1 fruit fly cellular context compared by ENCODE assay signal in the genomic region with DNA sequence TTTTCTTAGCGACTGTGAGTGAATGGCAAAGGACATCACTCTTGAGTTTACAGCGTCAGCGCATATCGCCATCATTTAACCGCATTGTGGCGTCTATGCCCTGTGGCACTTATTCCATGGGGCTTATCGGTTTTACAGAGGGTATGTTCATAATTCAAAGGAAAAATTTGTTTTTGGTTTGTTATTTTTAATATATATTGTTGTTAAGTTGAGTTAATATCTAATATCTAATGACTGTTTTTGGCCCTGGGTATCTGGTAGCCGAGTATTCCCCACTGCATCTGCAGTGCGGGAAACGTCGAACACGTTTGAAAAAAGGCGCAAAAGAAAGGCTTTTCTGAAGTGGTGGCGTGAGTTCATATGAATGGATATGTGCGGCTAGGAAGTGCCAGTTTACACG.
TF ChIP-seq lines count a peak whose summit lies in the region.

No protein-coding gene starts in this region.

TF ChIP-seq in whole organism, embryonic, 481 proteins besides CTCF, POLR2A, EP300 and RAD21 (continued from another document and continues in another):
- TF ChIP-seq Chrac-16 (GFP tag; optimal IDR thresholded peaks at IDR 0.05; lab: Kevin White, UChicago): peak; percentile 83
- TF ChIP-seq Opbp (GFP tag; IDR thresholded peaks at IDR 0.05; lab: Robert Waterston, UW; ENCODE audit: partially characterized antibody): no peak
- TF ChIP-seq yki (optimal IDR thresholded peaks at IDR 0.05; lab: Kevin White, UChicago): no peak
- TF ChIP-seq Trl (optimal IDR thresholded peaks at IDR 0.05; lab: Kevin White, UChicago): no peak
- no peak for TF ChIP-seq Trl (GFP tag; optimal IDR thresholded peaks at IDR 0.05; lab: Kevin White, UChicago)
- no peak for TF ChIP-seq pan (optimal IDR thresholded peaks at IDR 0.05; lab: Kevin White, UChicago)
- peak in 1 of 2 experiments; percentile 65 for TF ChIP-seq pan (GFP tag; optimal IDR thresholded peaks at IDR 0.05 in 1 of 2, IDR thresholded peaks at IDR 0.05 in 1 of 2)
- no peak for TF ChIP-seq CG6765 (GFP tag; optimal IDR thresholded peaks at IDR 0.05; lab: Kevin White, UChicago)
- peak; percentile 35 for TF ChIP-seq CG3407 (GFP tag; optimal IDR thresholded peaks at IDR 0.05; lab: Kevin White, UChicago)
- no peak for TF ChIP-seq vfl (GFP tag; optimal IDR thresholded peaks at IDR 0.05; lab: Kevin White, UChicago)
- no peak for TF ChIP-seq CG13894 (tag; optimal IDR thresholded peaks at IDR 0.05; lab: Kevin White, UChicago)
- TF ChIP-seq CG17186 (GFP tag; optimal IDR thresholded peaks at IDR 0.05; lab: Kevin White, UChicago): no peak
- TF ChIP-seq Antp (GFP tag; optimal IDR thresholded peaks at IDR 0.05; lab: Kevin White, UChicago): no peak
- TF ChIP-seq dmrt99B (tag; optimal IDR thresholded peaks at IDR 0.05; lab: Kevin White, UChicago): peak; percentile 73
- TF ChIP-seq Hr3 (GFP tag; optimal IDR thresholded peaks at IDR 0.05; lab: Kevin White, UChicago): peak; percentile 67
- peak; percentile 62 for TF ChIP-seq CG10462 (GFP tag; optimal IDR thresholded peaks at IDR 0.05; lab: Kevin White, UChicago)
- no peak for TF ChIP-seq Poxn (GFP tag; IDR thresholded peaks at IDR 0.05; lab: Robert Waterston, UW)
- TF ChIP-seq Hmr (GFP tag; optimal IDR thresholded peaks at IDR 0.05; lab: Kevin White, UChicago): no peak
- peak; percentile 81 for TF ChIP-seq row (GFP tag; IDR thresholded peaks at IDR 0.05; lab: Robert Waterston, UW)
- peak; percentile 81 for TF ChIP-seq Ssrp (tag; optimal IDR thresholded peaks at IDR 0.05; lab: Kevin White, UChicago)
- no peak for TF ChIP-seq crp (GFP tag; optimal IDR thresholded peaks at IDR 0.05; lab: Kevin White, UChicago)
- no peak for TF ChIP-seq prd (optimal IDR thresholded peaks at IDR 0.05; lab: Kevin White, UChicago)
- peak; percentile 93 for TF ChIP-seq prd (GFP tag; IDR thresholded peaks at IDR 0.05; lab: Robert Waterston, UW)
- no peak for TF ChIP-seq br (optimal IDR thresholded peaks at IDR 0.05; lab: Kevin White, UChicago)
- TF ChIP-seq HLH54F (GFP tag; optimal IDR thresholded peaks at IDR 0.05; lab: Kevin White, UChicago): peak; percentile 17
- no peak for TF ChIP-seq cas (GFP tag; IDR thresholded peaks at IDR 0.05; lab: Robert Waterston, UW)
- TF ChIP-seq Med (GFP tag; lab: Kevin White, UChicago): peak; percentile 66
- no peak for TF ChIP-seq eyg (GFP tag; optimal IDR thresholded peaks at IDR 0.05; lab: Kevin White, UChicago)
- TF ChIP-seq CG1832 (GFP tag; optimal IDR thresholded peaks at IDR 0.05; lab: Kevin White, UChicago): no peak
- TF ChIP-seq Xbp1 (GFP tag; optimal IDR thresholded peaks at IDR 0.05; lab: Kevin White, UChicago): peak; percentile 83
- TF ChIP-seq CG10209 (GFP tag; optimal IDR thresholded peaks at IDR 0.05; lab: Kevin White, UChicago): peak; percentile 74
- TF ChIP-seq seq (GFP tag; IDR thresholded peaks at IDR 0.05; lab: Robert Waterston, UW): 0 out of 2 replicates have a peak, but pooled peaks have one; percentile 16
- TF ChIP-seq CG4404 (GFP tag; IDR thresholded peaks at IDR 0.05; lab: Robert Waterston, UW): peak; percentile 93
- TF ChIP-seq CG7745 (tag; optimal IDR thresholded peaks at IDR 0.05; lab: Kevin White, UChicago): peak; percentile 59
- TF ChIP-seq CG15073 (GFP tag; optimal IDR thresholded peaks at IDR 0.05; lab: Kevin White, UChicago): no peak
- no peak for TF ChIP-seq Pdp1 (GFP tag; optimal IDR thresholded peaks at IDR 0.05; lab: Kevin White, UChicago)
- TF ChIP-seq disco-r (GFP tag; optimal IDR thresholded peaks at IDR 0.05; lab: Kevin White, UChicago): no peak
- TF ChIP-seq CG6683 (GFP tag; optimal IDR thresholded peaks at IDR 0.05; lab: Kevin White, UChicago): no peak
- peak; percentile 37 for TF ChIP-seq CG4617 (GFP tag; optimal IDR thresholded peaks at IDR 0.05; lab: Kevin White, UChicago; ENCODE audit: borderline replicate concordance)
- TF ChIP-seq CG9727 (GFP tag; optimal IDR thresholded peaks at IDR 0.05; lab: Kevin White, UChicago): peak; percentile 75
- no peak for TF ChIP-seq HHEX (GFP tag; optimal IDR thresholded peaks at IDR 0.05; lab: Kevin White, UChicago)
- no peak for TF ChIP-seq Dad (GFP tag; optimal IDR thresholded peaks at IDR 0.05; lab: Kevin White, UChicago)
- peak; percentile 27 for TF ChIP-seq CG9817 (tag; optimal IDR thresholded peaks at IDR 0.05; lab: Kevin White, UChicago)
- 0 out of 2 replicates have a peak, but pooled peaks have one; percentile 33 for TF ChIP-seq gt (GFP tag; IDR thresholded peaks at IDR 0.05; lab: Robert Waterston, UW)
- no peak for TF ChIP-seq cad (GFP tag; optimal IDR thresholded peaks at IDR 0.05; lab: Kevin White, UChicago)
- TF ChIP-seq Scr (GFP tag; IDR thresholded peaks at IDR 0.05; lab: Robert Waterston, UW; ENCODE audit: partially characterized antibody): no peak
- TF ChIP-seq h (optimal IDR thresholded peaks at IDR 0.05; lab: Kevin White, UChicago): no peak
- TF ChIP-seq CG10366 (GFP tag; IDR thresholded peaks at IDR 0.05; lab: Robert Waterston, UW): peak; percentile 66
- TF ChIP-seq sna (GFP tag; IDR thresholded peaks at IDR 0.05; lab: Robert Waterston, UW; ENCODE audit: partially characterized antibody): no peak
- TF ChIP-seq NK7.1 (GFP tag; optimal IDR thresholded peaks at IDR 0.05; lab: Kevin White, UChicago): no peak
- peak; percentile 60 for TF ChIP-seq Ada2b (GFP tag; IDR thresholded peaks at IDR 0.05; lab: Robert Waterston, UW)
- TF ChIP-seq Bdp1 (GFP tag; optimal IDR thresholded peaks at IDR 0.05; lab: Kevin White, UChicago): peak; percentile 41
- TF ChIP-seq HmgD (GFP tag; optimal IDR thresholded peaks at IDR 0.05; lab: Kevin White, UChicago): no peak
- no peak for TF ChIP-seq CG10431 (GFP tag; optimal IDR thresholded peaks at IDR 0.05; lab: Kevin White, UChicago)
- TF ChIP-seq dimm (GFP tag; IDR thresholded peaks at IDR 0.05; lab: Robert Waterston, UW): peak; percentile 28; the same call in 1 of the 2 replicates
- TF ChIP-seq B-H2 (GFP tag; optimal IDR thresholded peaks at IDR 0.05; lab: Kevin White, UChicago): no peak
- no peak for TF ChIP-seq insv (GFP tag; optimal IDR thresholded peaks at IDR 0.05; lab: Kevin White, UChicago)
- TF ChIP-seq tin (GFP tag; optimal IDR thresholded peaks at IDR 0.05; lab: Kevin White, UChicago): peak; percentile 52
- peak; percentile 70 for TF ChIP-seq Oli (tag; optimal IDR thresholded peaks at IDR 0.05; lab: Kevin White, UChicago)
- peak; percentile 19; the same call in 1 of the 2 replicates for TF ChIP-seq onecut (GFP tag; IDR thresholded peaks at IDR 0.05; lab: Robert Waterston, UW)
- TF ChIP-seq Ets97D (GFP tag; optimal IDR thresholded peaks at IDR 0.05; lab: Kevin White, UChicago): no peak
- peak; percentile 62 for TF ChIP-seq CG12942 (GFP tag; optimal IDR thresholded peaks at IDR 0.05; lab: Kevin White, UChicago)
- TF ChIP-seq en (GFP tag; optimal IDR thresholded peaks at IDR 0.05; lab: Kevin White, UChicago): no peak
- 0 out of 2 replicates have a peak, but pooled peaks have one; percentile 12 for TF ChIP-seq klu (GFP tag; IDR thresholded peaks at IDR 0.05; lab: Robert Waterston, UW)
- no peak for TF ChIP-seq mld (GFP tag; IDR thresholded peaks at IDR 0.05; lab: Robert Waterston, UW; ENCODE audit: partially characterized antibody)
- peak; percentile 3 for TF ChIP-seq pnt (GFP tag; optimal IDR thresholded peaks at IDR 0.05; lab: Kevin White, UChicago)
- TF ChIP-seq Sry-β (GFP tag; optimal IDR thresholded peaks at IDR 0.05; lab: Kevin White, UChicago): no peak
- TF ChIP-seq dysf (GFP tag; IDR thresholded peaks at IDR 0.05; lab: Robert Waterston, UW): 0 out of 3 replicates have a peak, but pooled peaks have one; percentile 28
- 0 out of 2 replicates have a peak, but pooled peaks have one; percentile 16 for TF ChIP-seq CG17612 (GFP tag; IDR thresholded peaks at IDR 0.05; lab: Robert Waterston, UW)
- peak; percentile 43 for TF ChIP-seq tup (GFP tag; optimal IDR thresholded peaks at IDR 0.05; lab: Kevin White, UChicago)
- peak in 1 of 2 experiments; percentile 66 for TF ChIP-seq dpn (GFP tag; optimal IDR thresholded peaks at IDR 0.05; lab: Kevin White, UChicago)
- no peak for TF ChIP-seq CG4282 (GFP tag; optimal IDR thresholded peaks at IDR 0.05; lab: Kevin White, UChicago)
- TF ChIP-seq aop (GFP tag; IDR thresholded peaks at IDR 0.05; lab: Robert Waterston, UW): 0 out of 2 replicates have a peak, but pooled peaks have one; percentile 8
- no peak for TF ChIP-seq Tbp (GFP tag; optimal IDR thresholded peaks at IDR 0.05; lab: Kevin White, UChicago)
- TF ChIP-seq croc (GFP tag; conservative IDR thresholded peaks at IDR 0.05; lab: Robert Waterston, UW): no peak; the same call in 2 of the 3 replicates
- TF ChIP-seq Dp (GFP tag; optimal IDR thresholded peaks at IDR 0.05; lab: Kevin White, UChicago): no peak
- TF ChIP-seq CG12219 (GFP tag; optimal IDR thresholded peaks at IDR 0.05; lab: Kevin White, UChicago): peak; percentile 59
- no peak for TF ChIP-seq Vsx1 (GFP tag; optimal IDR thresholded peaks at IDR 0.05; lab: Kevin White, UChicago)
- TF ChIP-seq Lpt (GFP tag; optimal IDR thresholded peaks at IDR 0.05; lab: Kevin White, UChicago): no peak
- TF ChIP-seq MTF-1 (GFP tag; optimal IDR thresholded peaks at IDR 0.05; lab: Kevin White, UChicago; ENCODE audit: borderline replicate concordance): peak; percentile 5
- TF ChIP-seq al (GFP tag; IDR thresholded peaks at IDR 0.05; lab: Robert Waterston, UW): no peak
- TF ChIP-seq ftz-f1 (GFP tag; optimal IDR thresholded peaks at IDR 0.05; lab: Kevin White, UChicago): no peak
- no peak for TF ChIP-seq vnd (GFP tag; IDR thresholded peaks at IDR 0.05; lab: Robert Waterston, UW; ENCODE audit: partially characterized antibody)
- TF ChIP-seq zen (tag; optimal IDR thresholded peaks at IDR 0.05; lab: Kevin White, UChicago): peak; percentile 51
- TF ChIP-seq az2 (GFP tag; optimal IDR thresholded peaks at IDR 0.05; lab: Kevin White, UChicago): peak; percentile 83
- peak; percentile 63 for TF ChIP-seq CG1529 (GFP tag; optimal IDR thresholded peaks at IDR 0.05; lab: Kevin White, UChicago)
- no peak for TF ChIP-seq NFAT (GFP tag; IDR thresholded peaks at IDR 0.05; lab: Robert Waterston, UW)
- TF ChIP-seq Ptx1 (GFP tag; IDR thresholded peaks at IDR 0.05; lab: Robert Waterston, UW): peak; percentile 56; the same call in 1 of the 2 replicates
- peak; percentile 57 for TF ChIP-seq CG10267 (tag; optimal IDR thresholded peaks at IDR 0.05; lab: Kevin White, UChicago)
- TF ChIP-seq CG32532 (GFP tag; IDR thresholded peaks at IDR 0.05; lab: Robert Waterston, UW): no peak
- TF ChIP-seq ato (GFP tag; IDR thresholded peaks at IDR 0.05; lab: Robert Waterston, UW; ENCODE audit: partially characterized antibody): no peak
- 0 out of 3 replicates have a peak, but pooled peaks have one; percentile 59 for TF ChIP-seq jigr1 (GFP tag; IDR thresholded peaks at IDR 0.05; lab: Robert Waterston, UW)
- peak; percentile 2 for TF ChIP-seq scrt (GFP tag; optimal IDR thresholded peaks at IDR 0.05; lab: Kevin White, UChicago)
- TF ChIP-seq CG13775 (GFP tag; optimal IDR thresholded peaks at IDR 0.05; lab: Kevin White, UChicago): peak; percentile 77
- no peak for TF ChIP-seq Dek (tag; optimal IDR thresholded peaks at IDR 0.05; lab: Kevin White, UChicago)
- 0 out of 4 replicates have a peak, but pooled peaks have one; percentile 15 for TF ChIP-seq Gug (GFP tag; IDR thresholded peaks at IDR 0.05; lab: Robert Waterston, UW)
- peak; percentile 68 for TF ChIP-seq Usf (GFP tag; optimal IDR thresholded peaks at IDR 0.05; lab: Kevin White, UChicago)
- TF ChIP-seq CG18619 (GFP tag; optimal IDR thresholded peaks at IDR 0.05; lab: Kevin White, UChicago): peak; percentile 27
- TF ChIP-seq CG17361 (GFP tag; IDR thresholded peaks at IDR 0.05; lab: Robert Waterston, UW): peak; percentile 56; the same call in 2 of the 3 replicates
- TF ChIP-seq CG12659 (GFP tag; optimal IDR thresholded peaks at IDR 0.05; lab: Kevin White, UChicago): peak; percentile 33
- no peak for TF ChIP-seq wek (GFP tag; optimal IDR thresholded peaks at IDR 0.05; lab: Kevin White, UChicago)
- TF ChIP-seq sima (GFP tag; optimal IDR thresholded peaks at IDR 0.05; lab: Kevin White, UChicago): no peak
- TF ChIP-seq Dref (GFP tag; IDR thresholded peaks at IDR 0.05; lab: Robert Waterston, UW): no peak
- TF ChIP-seq Hand (GFP tag; optimal IDR thresholded peaks at IDR 0.05; lab: Kevin White, UChicago): no peak
- no peak for TF ChIP-seq unc-4 (GFP tag; IDR thresholded peaks at IDR 0.05; lab: Robert Waterston, UW; ENCODE audit: partially characterized antibody)
- peak; percentile 6 for TF ChIP-seq CG2678 (tag; optimal IDR thresholded peaks at IDR 0.05; lab: Kevin White, UChicago)
- peak; percentile 29 for TF ChIP-seq CG2120 (GFP tag; optimal IDR thresholded peaks at IDR 0.05; lab: Kevin White, UChicago)
- no peak for TF ChIP-seq CG3726 (GFP tag; IDR thresholded peaks at IDR 0.05; lab: Robert Waterston, UW)
- TF ChIP-seq fd3F (GFP tag; optimal IDR thresholded peaks at IDR 0.05; lab: Kevin White, UChicago): peak; percentile 14
- TF ChIP-seq Sry-δ (GFP tag; optimal IDR thresholded peaks at IDR 0.05; lab: Kevin White, UChicago): no peak
- TF ChIP-seq CG6175 (GFP tag; IDR thresholded peaks at IDR 0.05; lab: Robert Waterston, UW): no peak
- no peak for TF ChIP-seq CG13296 (GFP tag; optimal IDR thresholded peaks at IDR 0.05; lab: Kevin White, UChicago)
- TF ChIP-seq kah (GFP tag; optimal IDR thresholded peaks at IDR 0.05; lab: Kevin White, UChicago): no peak
- TF ChIP-seq CG34376 (GFP tag; optimal IDR thresholded peaks at IDR 0.05; lab: Kevin White, UChicago): no peak
- peak; percentile 50 for TF ChIP-seq CG10959 (GFP tag; IDR thresholded peaks at IDR 0.05; lab: Robert Waterston, UW)
- no peak for TF ChIP-seq B-H1 (GFP tag; IDR thresholded peaks at IDR 0.05; lab: Robert Waterston, UW)
- TF ChIP-seq pita (GFP tag; optimal IDR thresholded peaks at IDR 0.05; lab: Kevin White, UChicago): no peak
- TF ChIP-seq nmo (GFP tag; optimal IDR thresholded peaks at IDR 0.05; lab: Kevin White, UChicago): peak; percentile 71
- TF ChIP-seq bowl (GFP tag; IDR thresholded peaks at IDR 0.05; lab: Robert Waterston, UW): no peak
- TF ChIP-seq CG17802 (tag; optimal IDR thresholded peaks at IDR 0.05; lab: Kevin White, UChicago): no peak
- TF ChIP-seq gfzf (GFP tag; optimal IDR thresholded peaks at IDR 0.05; lab: Kevin White, UChicago): no peak
- TF ChIP-seq CG13123 (GFP tag; optimal IDR thresholded peaks at IDR 0.05; lab: Kevin White, UChicago): no peak
- no peak for TF ChIP-seq MESR4 (GFP tag; optimal IDR thresholded peaks at IDR 0.05; lab: Kevin White, UChicago)
- TF ChIP-seq chinmo (GFP tag; IDR thresholded peaks at IDR 0.05; lab: Robert Waterston, UW; ENCODE audit: partially characterized antibody): no peak
- TF ChIP-seq pros (GFP tag; optimal IDR thresholded peaks at IDR 0.05; lab: Kevin White, UChicago): no peak
- peak; percentile 45 for TF ChIP-seq trem (tag; optimal IDR thresholded peaks at IDR 0.05; lab: Kevin White, UChicago)
- peak; percentile 2 for TF ChIP-seq Spps (tag; optimal IDR thresholded peaks at IDR 0.05; lab: Kevin White, UChicago)
